Worm (Caenorhabditis elegans) whole organism, late embryonic: ENCODE results near the gene osm-5.

Experiments used
- C08G9.2 ChIP-seq: sonication (generic microtip); optimal IDR thresholded peaks from 2 replicates; lab custom pipeline; 2016; ENCODE audit warnings: mild to moderate bottlenecking, missing genetic modification characterization, moderate library complexity, missing compliant biosample characterization
- C38D4.7 ChIP-seq: fragments of 200-800 bp; sonication (Bioruptor generic); optimal IDR thresholded peaks from 2 replicates; lab custom pipeline; 2018; ENCODE audit warnings: mild to moderate bottlenecking, missing genetic modification characterization, moderate library complexity, missing compliant biosample characterization
- K02D7.2 ChIP-seq: sonication (generic microtip); optimal IDR thresholded peaks from 2 replicates; lab custom pipeline; 2017; ENCODE audit warnings: mild to moderate bottlenecking, missing genetic modification characterization, missing compliant biosample characterization
- Y22D7AL.16 ChIP-seq: sonication (generic microtip); optimal IDR thresholded peaks from 2 replicates; lab custom pipeline; 2016; ENCODE audit warnings: missing genetic modification characterization, missing compliant biosample characterization
- ahr-1 ChIP-seq: sonication (generic microtip); optimal IDR thresholded peaks from 2 replicates; lab custom pipeline; 2016; ENCODE audit warnings: missing genetic modification characterization, missing compliant biosample characterization
- ama-1 ChIP-seq: fragments of 150-350 bp; optimal IDR thresholded peaks from 2 replicates; lab custom pipeline; 2014
- ceh-2 ChIP-seq: sonication (generic microtip); optimal IDR thresholded peaks from 2 replicates; lab custom pipeline; 2016; ENCODE audit warnings: missing genotype, missing genetic modification characterization, missing compliant biosample characterization
- ceh-30 ChIP-seq: fragments of 150-350 bp; optimal IDR thresholded peaks from 2 replicates; lab custom pipeline; 2014; ENCODE audit warnings: missing biosample characterization, missing genetic modification characterization
- ceh-31 ChIP-seq: sonication (generic microtip); optimal IDR thresholded peaks from 2 replicates; lab custom pipeline; 2016; ENCODE audit warnings: missing genetic modification characterization, missing compliant biosample characterization
- ceh-45 ChIP-seq: fragments of 200-800 bp; sonication (Bioruptor generic); IDR thresholded peaks from 2 replicates; pipeline ENCODE4 v1.3.6; 2022; ENCODE audit warnings: missing genetic modification reagents, missing genetic modification characterization, missing compliant biosample characterization
- ceh-48 ChIP-seq: sonication (generic microtip); optimal IDR thresholded peaks from 2 replicates; lab custom pipeline; 2016; ENCODE audit warnings: missing genetic modification characterization, inconsistent platforms, missing compliant biosample characterization
- ceh-6 ChIP-seq: fragments of 200-800 bp; sonication (Bioruptor generic); optimal IDR thresholded peaks from 2 replicates; lab custom pipeline; 2018; ENCODE audit warnings: mild to moderate bottlenecking, missing genetic modification characterization, missing compliant biosample characterization
- ceh-9 ChIP-seq: sonication (generic microtip); optimal IDR thresholded peaks from 2 replicates; lab custom pipeline; 2016; ENCODE audit warnings: mild to moderate bottlenecking, missing genetic modification characterization, inconsistent platforms, missing compliant biosample characterization
- che-1 ChIP-seq: sonication (generic microtip); optimal IDR thresholded peaks from 2 replicates; lab custom pipeline; 2016; ENCODE audit warnings: mild to moderate bottlenecking, missing genetic modification characterization, missing compliant biosample characterization
- dmd-4 ChIP-seq: sonication (generic microtip); optimal IDR thresholded peaks from 2 replicates; lab custom pipeline; 2016; ENCODE audit warnings: borderline replicate concordance, missing genetic modification characterization, missing compliant biosample characterization
- dve-1 ChIP-seq: sonication (generic microtip); optimal IDR thresholded peaks from 2 replicates; lab custom pipeline; 2017; ENCODE audit warnings: antibody characterized with exemption, mild to moderate bottlenecking, missing genetic modification characterization, missing compliant biosample characterization
- ets-4 ChIP-seq: sonication (generic microtip); optimal IDR thresholded peaks from 2 replicates; lab custom pipeline; 2016; ENCODE audit warnings: missing genetic modification characterization, missing compliant biosample characterization
- eyg-1 ChIP-seq: sonication (generic microtip); optimal IDR thresholded peaks from 2 replicates; lab custom pipeline; 2016; ENCODE audit warnings: missing genotype, missing genetic modification characterization, missing compliant biosample characterization
- fax-1 ChIP-seq: sonication (generic microtip); optimal IDR thresholded peaks from 2 replicates; lab custom pipeline; 2016; ENCODE audit warnings: missing genotype, missing genetic modification characterization, missing compliant biosample characterization
- fkh-10 ChIP-seq: fragments of 150-350 bp; optimal IDR thresholded peaks from 2 replicates; lab custom pipeline; 2014; ENCODE audit warnings: missing biosample characterization, missing genetic modification reagents, missing genetic modification characterization
- fkh-6 ChIP-seq: sonication (generic microtip); optimal IDR thresholded peaks from 2 replicates; lab custom pipeline; 2016; ENCODE audit warnings: missing genetic modification characterization, missing compliant biosample characterization
- hlh-13 ChIP-seq: fragments of 200-800 bp; sonication (Bioruptor generic); optimal IDR thresholded peaks from 2 replicates; lab custom pipeline; 2018; ENCODE audit warnings: mild to moderate bottlenecking, missing genetic modification characterization, missing compliant biosample characterization
- hlh-15 ChIP-seq: sonication (generic microtip); optimal IDR thresholded peaks from 2 replicates; lab custom pipeline; 2016; ENCODE audit warnings: missing genetic modification characterization, missing compliant biosample characterization
- hlh-30 ChIP-seq: sonication (generic microtip); optimal IDR thresholded peaks from 2 replicates; lab custom pipeline; 2017; ENCODE audit warnings: antibody characterized with exemption, missing genetic modification characterization, missing compliant biosample characterization; ENCODE audit not compliant: insufficient read depth
- hlh-6 ChIP-seq: sonication (generic microtip); optimal IDR thresholded peaks from 2 replicates; lab custom pipeline; 2016; ENCODE audit warnings: missing genotype, missing genetic modification characterization, missing compliant biosample characterization
- lim-6 ChIP-seq: sonication (generic microtip); optimal IDR thresholded peaks from 2 replicates; lab custom pipeline; 2016; ENCODE audit warnings: missing genetic modification characterization, missing compliant biosample characterization
- lin-11 ChIP-seq: fragments of 200-800 bp; sonication (Bioruptor generic); optimal IDR thresholded peaks from 2 replicates; lab custom pipeline; 2018; ENCODE audit warnings: mild to moderate bottlenecking, missing genetic modification characterization, missing compliant biosample characterization
- nhr-232 ChIP-seq: sonication (generic microtip); optimal IDR thresholded peaks from 2 replicates; lab custom pipeline; 2016; ENCODE audit warnings: missing genetic modification characterization, missing compliant biosample characterization
- npax-4 ChIP-seq: sonication (generic microtip); optimal IDR thresholded peaks from 2 replicates; lab custom pipeline; 2016; ENCODE audit warnings: missing genetic modification characterization, missing compliant biosample characterization
- pha-2 ChIP-seq: sonication (generic microtip); optimal IDR thresholded peaks from 2 replicates; lab custom pipeline; 2017; ENCODE audit warnings: mild to moderate bottlenecking, missing genetic modification characterization, missing compliant biosample characterization
- pqm-1 ChIP-seq: sonication (generic microtip); optimal IDR thresholded peaks from 2 replicates; lab custom pipeline; 2016; ENCODE audit warnings: missing genetic modification characterization, missing compliant biosample characterization
- pros-1 ChIP-seq: fragments of 150-350 bp; optimal IDR thresholded peaks from 2 replicates; lab custom pipeline; 2014; ENCODE audit warnings: missing biosample characterization, missing genetic modification reagents, missing genetic modification characterization
- ref-2 ChIP-seq: sonication (generic microtip); optimal IDR thresholded peaks from 2 replicates; lab custom pipeline; 2016; ENCODE audit warnings: missing genetic modification characterization, missing compliant biosample characterization
- rnt-1 ChIP-seq: sonication (generic microtip); optimal IDR thresholded peaks from 2 replicates; lab custom pipeline; 2016; ENCODE audit warnings: missing genetic modification characterization, missing compliant biosample characterization
- sox-2 ChIP-seq: fragments of 200-800 bp; sonication (Bioruptor generic); IDR thresholded peaks from 2 replicates; pipeline ENCODE4 v1.3.6; 2022; ENCODE audit warnings: missing genetic modification reagents, missing genetic modification characterization, missing compliant biosample characterization
- sox-4 ChIP-seq: sonication (generic microtip); optimal IDR thresholded peaks from 2 replicates; lab custom pipeline; 2017; ENCODE audit warnings: mild to moderate bottlenecking, missing genetic modification characterization, inconsistent platforms, missing compliant biosample characterization
- syd-9 ChIP-seq: sonication (generic microtip); optimal IDR thresholded peaks from 2 replicates; lab custom pipeline; 2016; ENCODE audit warnings: mild to moderate bottlenecking, missing genetic modification characterization, moderate library complexity, missing compliant biosample characterization
- unc-3 ChIP-seq, 2 experiments: fragments of 200-800 bp in 1 of 2; sonication (Bioruptor generic) in 1 of 2; sonication (generic microtip) in 1 of 2; conservative IDR thresholded peaks in 1 of 2; optimal IDR thresholded peaks in 1 of 2; 2 replicates each; pipeline versions ENCODE4 v1.3.6 to Lab custom; 2016 to 2022; ENCODE audit warnings: missing compliant biosample characterization in 2 of 2, missing genetic modification characterization in 2 of 2, missing genetic modification reagents in 1 of 2
- unc-42 ChIP-seq: sonication (generic microtip); optimal IDR thresholded peaks from 2 replicates; lab custom pipeline; 2016; ENCODE audit warnings: missing genotype, missing genetic modification characterization, missing compliant biosample characterization
- unc-86 ChIP-seq: sonication (generic microtip); optimal IDR thresholded peaks from 2 replicates; lab custom pipeline; 2016; ENCODE audit warnings: missing genetic modification characterization, missing compliant biosample characterization

The osm-5 gene

ce11 chrX:3025145-3025544 is 41.1 kb downstream of the osm-5 start:
- TF ChIP-seq che-1 (tag; lab: Kevin White, UChicago) = no peak
- no peak for TF ChIP-seq ceh-9
- no peak for TF ChIP-seq ceh-45 (GFP tag; lab: Robert Waterston, UW)
- no peak for TF ChIP-seq fkh-6
- no peak for TF ChIP-seq ref-2 (tag; lab: Kevin White, UChicago)
- no peak for TF ChIP-seq hlh-6
- TF ChIP-seq hlh-15 (tag; lab: Kevin White, UChicago) = no peak
- no peak for TF ChIP-seq pqm-1 (tag; lab: Kevin White, UChicago)
- no peak for TF ChIP-seq syd-9 (tag; lab: Kevin White, UChicago)

DNA sequence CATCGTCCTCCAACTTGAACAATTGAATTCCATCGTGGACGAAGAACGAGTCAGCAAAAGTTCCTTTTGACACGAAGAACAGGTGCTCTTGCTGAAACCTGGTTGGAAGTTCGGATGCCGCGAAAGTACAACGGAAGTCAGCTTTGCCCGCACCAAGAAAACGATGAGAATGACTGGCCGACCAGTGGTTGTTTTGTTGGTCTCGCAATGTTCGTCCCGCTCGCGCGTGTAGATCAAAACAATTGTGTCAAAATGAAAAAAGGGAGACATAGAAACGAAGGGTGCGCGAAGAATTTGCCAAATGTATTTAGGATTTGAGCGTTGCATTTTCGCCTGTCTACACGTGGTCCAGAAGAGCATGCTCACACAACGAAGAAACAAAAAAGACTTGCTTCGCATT is 45.0 kb downstream of the osm-5 start, which contains the start of gene M02F4.1:
M02F4.1 (minus strand) TSS at position 101 of the 400 bp plus-strand sequence.
- TF ChIP-seq fkh-10 (GFP tag; lab: Kevin White, UChicago) = no peak
- no peak for TF ChIP-seq pqm-1 (tag; lab: Kevin White, UChicago)
- TF ChIP-seq pha-2 = no peak
- TF ChIP-seq Y22D7AL.16 (tag; lab: Kevin White, UChicago) = no peak
- TF ChIP-seq hlh-6 = no peak
- TF ChIP-seq, all 69 proteins: peak for 0

ce11 chrX:3031484-3031883 is 47.4 kb downstream of the osm-5 start, which contains the start of gene clec-265:
TSS of gene clec-265 (plus strand) at chrX:3031783.
- TF ChIP-seq lim-6 (tag; lab: Kevin White, UChicago) = no peak
- no peak for TF ChIP-seq unc-3 (GFP tag; conservative IDR thresholded peaks at IDR 0.05; lab: Robert Waterston, UW)
- TF ChIP-seq unc-3 (tag; optimal IDR thresholded peaks at IDR 0.05; lab: Kevin White, UChicago) = no peak

DNA sequence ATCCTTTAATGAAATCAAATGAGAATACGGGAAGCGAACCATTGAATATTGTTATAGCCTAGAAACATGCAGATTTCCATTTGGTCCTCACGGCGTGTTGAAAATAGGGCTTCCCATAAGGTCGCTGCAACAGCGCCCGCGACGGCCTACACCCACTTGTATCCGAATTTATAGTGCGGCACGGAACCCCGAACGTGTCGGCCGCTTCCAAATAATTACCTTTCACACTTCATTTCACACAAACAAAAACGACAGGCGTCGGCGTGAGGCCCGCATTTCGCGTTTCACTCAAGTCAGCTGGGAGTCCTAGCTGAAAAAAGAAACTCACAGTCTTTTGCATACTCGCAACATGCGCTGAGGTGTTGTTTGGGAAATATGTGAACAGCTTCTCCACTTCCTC is 49.4 kb downstream of the osm-5 start:
- TF ChIP-seq ceh-2 = no peak
- no peak for TF ChIP-seq eyg-1 (tag; lab: Kevin White, UChicago)
- no peak for TF ChIP-seq ceh-30
- TF ChIP-seq unc-86 = no peak
- no peak for TF ChIP-seq pqm-1 (tag; lab: Kevin White, UChicago)
- TF ChIP-seq ceh-48 (tag; lab: Kevin White, UChicago) = no peak
- TF ChIP-seq hlh-6 = no peak
- no peak for TF ChIP-seq lim-6 (tag; lab: Kevin White, UChicago)
- no peak for TF ChIP-seq ceh-31 (tag; lab: Kevin White, UChicago)
- no peak for TF ChIP-seq ref-2 (tag; lab: Kevin White, UChicago)
- no peak for TF ChIP-seq ceh-6
- no peak for TF ChIP-seq pros-1 (tag; lab: Kevin White, UChicago)
- no peak for TF ChIP-seq K02D7.2 (tag; lab: Kevin White, UChicago)
- TF ChIP-seq ceh-9 = no peak
- no peak for TF ChIP-seq npax-4 (tag; lab: Kevin White, UChicago)
- TF ChIP-seq dve-1 (tag; lab: Kevin White, UChicago) = no peak
- TF ChIP-seq sox-2 (GFP tag; lab: Robert Waterston, UW) = no peak
- no peak for TF ChIP-seq hlh-13 (GFP tag; lab: Kevin White, UChicago)
- TF ChIP-seq ahr-1 (tag; lab: Kevin White, UChicago) = no peak
- no peak for TF ChIP-seq fax-1 (tag; lab: Kevin White, UChicago)

DNA sequence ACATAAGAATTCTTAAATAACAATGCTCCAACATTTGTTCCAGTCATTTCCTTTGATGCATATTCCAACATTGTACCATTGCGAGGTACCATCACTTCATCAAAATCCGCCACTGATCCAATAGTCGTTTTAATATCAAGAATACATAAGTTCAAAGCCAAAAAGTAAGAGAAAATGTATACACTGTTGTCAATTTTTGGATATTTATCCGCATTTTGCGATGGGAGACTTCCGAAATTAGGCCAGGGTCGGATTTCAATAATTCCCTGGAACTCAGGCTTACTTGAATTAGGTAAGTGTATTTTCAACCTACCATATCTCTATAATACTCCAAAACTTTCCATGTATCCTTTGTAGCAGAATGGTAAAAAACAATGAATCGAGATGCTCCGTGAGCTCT is 50.1 kb downstream of the osm-5 start, which contains the start of gene M02F4.2:
M02F4.2 (minus strand) TSS at position 101 of the 400 bp plus-strand sequence.
- TF ChIP-seq ama-1 (lab: Kevin White, UChicago) (no peak), sox-4 (no peak), ets-4 (tag; lab: Kevin White, UChicago) (no peak), nhr-232 (tag; lab: Kevin White, UChicago) (no peak), hlh-30 (no peak), rnt-1 (tag; lab: Kevin White, UChicago) (no peak), npax-4 (tag; lab: Kevin White, UChicago) (no peak), unc-42 (no peak), C08G9.2 (tag; lab: Kevin White, UChicago) (no peak), dmd-4 (no peak), ceh-45 (GFP tag; lab: Robert Waterston, UW) (no peak), pros-1 (tag; lab: Kevin White, UChicago) (no peak), C38D4.7 (no peak), syd-9 (tag; lab: Kevin White, UChicago) (no peak), lin-11 (no peak)
